Worm (Caenorhabditis elegans) whole organism, L2 larva: Measurements from ENCODE around the gene F15H10.5.
A peak's percentile ranks its signal among the peaks of the same experiment; 100 is the strongest.

ENCODE experiments used
- C34F6.9 ChIP-seq: fragments of 150-350 bp; optimal IDR thresholded peaks from 2 replicates; lab custom pipeline; 2014; ENCODE audit warnings: missing biosample characterization, missing genetic modification characterization
- F13H6.1 ChIP-seq: sonication (generic microtip); optimal IDR thresholded peaks from 2 replicates; lab custom pipeline; 2016; ENCODE audit warnings: missing genetic modification characterization, missing compliant biosample characterization
- Y55F3AM.14 ChIP-seq: fragments of 200-800 bp; sonication (Bioruptor generic); optimal IDR thresholded peaks from 2 replicates; lab custom pipeline; 2018; ENCODE audit warnings: mild to moderate bottlenecking, missing genetic modification characterization, missing compliant biosample characterization
- ZK546.5 ChIP-seq: sonication (generic microtip); optimal IDR thresholded peaks from 2 replicates; lab custom pipeline; 2017; ENCODE audit warnings: missing biosample characterization, missing genetic modification characterization
- alr-1 ChIP-seq: fragments of 150-350 bp; optimal IDR thresholded peaks from 2 replicates; lab custom pipeline; 2014; ENCODE audit warnings: missing biosample characterization, missing genetic modification characterization
- aly-2 ChIP-seq: fragments of 150-350 bp; optimal IDR thresholded peaks from 2 replicates; lab custom pipeline; 2014; ENCODE audit warnings: missing biosample characterization, missing genetic modification characterization
- ama-1 ChIP-seq: fragments of 150-350 bp; optimal IDR thresholded peaks from 2 replicates; lab custom pipeline; 2018; ENCODE audit warnings: inconsistent platforms
- blmp-1 ChIP-seq: sonication (generic microtip); optimal IDR thresholded peaks from 2 replicates; lab custom pipeline; 2017; ENCODE audit warnings: missing genetic modification characterization, mild to moderate bottlenecking, missing compliant biosample characterization, antibody characterized with exemption, moderate library complexity; ENCODE audit not compliant: insufficient read depth
- ceh-82 ChIP-seq: fragments of 150-350 bp; optimal IDR thresholded peaks from 2 replicates; lab custom pipeline; 2014; ENCODE audit warnings: missing biosample characterization, missing genetic modification characterization
- crh-2 ChIP-seq: sonication (generic microtip); optimal IDR thresholded peaks from 2 replicates; lab custom pipeline; 2017; ENCODE audit warnings: missing biosample characterization, missing genetic modification characterization
- dmd-4 ChIP-seq: sonication (generic microtip); optimal IDR thresholded peaks from 2 replicates; lab custom pipeline; 2017; ENCODE audit warnings: missing biosample characterization, missing genetic modification characterization
- egl-27 ChIP-seq: sonication (generic microtip); optimal IDR thresholded peaks from 3 replicates; lab custom pipeline; 2017; ENCODE audit warnings: missing biosample characterization, missing genetic modification reagents, missing genetic modification characterization
- elt-1 ChIP-seq: fragments of 150-350 bp; optimal IDR thresholded peaks from 2 replicates; lab custom pipeline; 2014; ENCODE audit warnings: missing biosample characterization, missing genetic modification characterization
- elt-3 ChIP-seq: sonication (generic microtip); optimal IDR thresholded peaks from 2 replicates; lab custom pipeline; 2017; ENCODE audit warnings: missing biosample characterization, missing genetic modification characterization
- fos-1 ChIP-seq: fragments of 150-350 bp; optimal IDR thresholded peaks from 2 replicates; lab custom pipeline; 2014; ENCODE audit warnings: missing biosample characterization, missing genetic modification characterization
- gmeb-1 ChIP-seq: fragments of 150-350 bp; optimal IDR thresholded peaks from 2 replicates; lab custom pipeline; 2014; ENCODE audit warnings: missing biosample characterization, missing genetic modification characterization
- lin-11 ChIP-seq: fragments of 150-350 bp; sonication (generic microtip); optimal IDR thresholded peaks from 2 replicates; lab custom pipeline; 2014; ENCODE audit warnings: missing biosample characterization, missing genetic modification characterization, inconsistent platforms, mixed read lengths
- lin-13 ChIP-seq: fragments of 150-350 bp; optimal IDR thresholded peaks from 2 replicates; lab custom pipeline; 2014; ENCODE audit warnings: missing biosample characterization, missing genetic modification reagents, missing genetic modification characterization
- lin-39 ChIP-seq: fragments of 150-350 bp; optimal IDR thresholded peaks from 2 replicates; lab custom pipeline; 2014; ENCODE audit warnings: missing biosample characterization, missing genetic modification reagents, missing genetic modification characterization
- lsy-2 ChIP-seq, 2 experiments: fragments of 150-350 bp in 1 of 2; sonication (generic microtip) in 1 of 2; optimal IDR thresholded peaks; 2 replicates each; lab custom pipeline; 2014 to 2017; ENCODE audit warnings: missing biosample characterization in 2 of 2, missing genetic modification characterization in 2 of 2
- mbf-1 ChIP-seq: sonication (generic microtip); optimal IDR thresholded peaks from 2 replicates; lab custom pipeline; 2017; ENCODE audit warnings: missing biosample characterization, missing genetic modification characterization
- mdl-1 ChIP-seq, 2 experiments: fragments of 150-350 bp in 1 of 2; sonication (generic microtip) in 1 of 2; optimal IDR thresholded peaks; 2 replicates each; lab custom pipeline; 2017; ENCODE audit warnings: missing biosample characterization in 2 of 2, missing genetic modification characterization in 2 of 2
- nhr-10 ChIP-seq: sonication (generic microtip); optimal IDR thresholded peaks from 2 replicates; lab custom pipeline; 2017; ENCODE audit warnings: missing biosample characterization, missing genetic modification characterization
- nhr-11 ChIP-seq: fragments of 150-350 bp; optimal IDR thresholded peaks from 2 replicates; lab custom pipeline; 2014; ENCODE audit warnings: missing biosample characterization, missing genetic modification characterization
- nhr-12 ChIP-seq: fragments of 150-350 bp; optimal IDR thresholded peaks from 2 replicates; lab custom pipeline; 2014; ENCODE audit warnings: missing biosample characterization, missing genetic modification characterization
- nhr-129 ChIP-seq: fragments of 150-350 bp; optimal IDR thresholded peaks from 2 replicates; lab custom pipeline; 2014; ENCODE audit warnings: missing biosample characterization, missing genetic modification characterization
- nhr-21 ChIP-seq: fragments of 150-350 bp; optimal IDR thresholded peaks from 2 replicates; lab custom pipeline; 2014; ENCODE audit warnings: missing biosample characterization, missing genetic modification characterization
- nhr-23 ChIP-seq: fragments of 150-350 bp; optimal IDR thresholded peaks from 2 replicates; lab custom pipeline; 2014; ENCODE audit warnings: missing biosample characterization, missing genetic modification reagents, missing genetic modification characterization
- nhr-237 ChIP-seq: fragments of 150-350 bp; optimal IDR thresholded peaks from 2 replicates; lab custom pipeline; 2014; ENCODE audit warnings: missing biosample characterization, missing genetic modification characterization
- nhr-25 ChIP-seq: fragments of 150-350 bp; sonication (generic microtip); optimal IDR thresholded peaks from 3 replicates; lab custom pipeline; 2014; ENCODE audit warnings: missing biosample characterization, missing genetic modification characterization
- peb-1 ChIP-seq: fragments of 150-350 bp; optimal IDR thresholded peaks from 2 replicates; lab custom pipeline; 2014; ENCODE audit warnings: missing biosample characterization, missing genetic modification characterization
- sem-4 ChIP-seq: fragments of 150-350 bp; optimal IDR thresholded peaks from 2 replicates; lab custom pipeline; 2014; ENCODE audit warnings: missing biosample characterization, missing genetic modification reagents, missing genetic modification characterization
- skn-1 ChIP-seq: sonication (generic microtip); optimal IDR thresholded peaks from 2 replicates; lab custom pipeline; 2017; ENCODE audit warnings: missing biosample characterization, missing genetic modification characterization
- sma-3 ChIP-seq: sonication (generic microtip); optimal IDR thresholded peaks from 2 replicates; lab custom pipeline; 2016; ENCODE audit warnings: missing genetic modification reagents, missing genetic modification characterization, missing compliant biosample characterization
- sma-9 ChIP-seq, 2 experiments: fragments of 150-350 bp in 1 of 2; sonication (generic microtip) in 1 of 2; optimal IDR thresholded peaks; 2 replicates each; lab custom pipeline; 2014 to 2016; ENCODE audit warnings: missing genetic modification characterization in 2 of 2, mild to moderate bottlenecking in 1 of 2, missing biosample characterization in 1 of 2, missing compliant biosample characterization in 1 of 2, missing genetic modification reagents in 1 of 2, moderate library complexity in 1 of 2
- unc-39 ChIP-seq: fragments of 150-350 bp; optimal IDR thresholded peaks from 2 replicates; lab custom pipeline; 2014; ENCODE audit warnings: missing biosample characterization, missing genetic modification characterization
- unc-55 ChIP-seq: fragments of 150-350 bp; sonication (generic microtip); optimal IDR thresholded peaks from 3 replicates; lab custom pipeline; 2014; ENCODE audit warnings: missing biosample characterization, missing genetic modification reagents, missing genetic modification characterization
- unc-62 ChIP-seq: fragments of 150-350 bp; optimal IDR thresholded peaks from 2 replicates; lab custom pipeline; 2014; ENCODE audit warnings: missing biosample characterization, missing genetic modification reagents, missing genetic modification characterization
- zag-1 ChIP-seq: fragments of 150-350 bp; optimal IDR thresholded peaks from 2 replicates; lab custom pipeline; 2014; ENCODE audit warnings: missing biosample characterization, missing genetic modification characterization
- ztf-11 ChIP-seq: sonication (generic microtip); optimal IDR thresholded peaks from 2 replicates; lab custom pipeline; 2017; ENCODE audit warnings: missing biosample characterization, missing genetic modification characterization
- ztf-4 ChIP-seq: fragments of 150-350 bp; optimal IDR thresholded peaks from 2 replicates; lab custom pipeline; 2014; ENCODE audit warnings: missing biosample characterization, missing genetic modification characterization

The F15H10.5 gene

DNA sequence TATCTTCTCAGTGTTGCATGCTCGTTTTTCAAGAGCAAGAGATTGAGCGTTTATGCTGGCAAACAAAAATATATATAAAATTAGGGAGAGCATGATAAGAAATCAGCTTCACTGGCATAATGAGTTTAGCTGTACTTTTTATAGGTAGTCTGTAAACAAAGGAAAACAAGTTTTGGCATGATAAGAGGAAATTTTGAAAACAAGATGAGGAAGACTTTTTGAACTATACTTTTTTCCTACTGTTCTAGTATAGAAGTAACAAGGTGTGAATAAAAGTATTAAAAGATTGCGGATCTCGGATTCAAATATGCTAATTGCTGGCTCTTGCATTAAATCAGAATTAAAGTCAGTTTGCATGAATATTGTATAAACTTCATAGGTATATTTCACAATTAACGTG is at the start of gene F15H10.5:
Gene F15H10.5, minus strand, starts transcription at position 101 of the 400 bp plus-strand sequence.
- TF ChIP-seq dmd-4 (tag; lab: Kevin White, UChicago), result no peak
- no peak for TF ChIP-seq sem-4
- TF ChIP-seq skn-1, result no peak
- no peak for TF ChIP-seq nhr-11 (tag; lab: Kevin White, UChicago)
- TF ChIP-seq alr-1, result no peak
- no peak for TF ChIP-seq sma-3 (GFP tag; lab: Kevin White, UChicago)
- no peak for TF ChIP-seq ceh-82 (tag; lab: Kevin White, UChicago)
- no peak for TF ChIP-seq gmeb-1
- TF ChIP-seq lin-39 (tag; lab: Kevin White, UChicago), result no peak
- TF ChIP-seq unc-62 (GFP tag; lab: Kevin White, UChicago), result no peak

- TF ChIP-seq fos-1, result peak; percentile 55
- TF ChIP-seq lsy-2 (tag; optimal IDR thresholded peaks at IDR 0.05; lab: Kevin White, UChicago), result peak in 1 of 2 experiments; percentile 11
- TF ChIP-seq F13H6.1 (tag; lab: Kevin White, UChicago), result peak; percentile 41
- TF ChIP-seq ama-1 (lab: Kevin White, UChicago), result peak; percentile 88
- no peak for TF ChIP-seq unc-55
- no peak for TF ChIP-seq mbf-1
- peak; percentile 6 for TF ChIP-seq sma-3 (GFP tag; lab: Kevin White, UChicago)
- TF ChIP-seq elt-3, result no peak
- TF ChIP-seq dmd-4 (tag; lab: Kevin White, UChicago), result no peak
- TF ChIP-seq unc-62 (GFP tag; lab: Kevin White, UChicago), result no peak
- peak; percentile 68 for TF ChIP-seq sma-9 (GFP tag; optimal IDR thresholded peaks at IDR 0.05; lab: Kevin White, UChicago)
- no peak for TF ChIP-seq sma-9 (tag; optimal IDR thresholded peaks at IDR 0.05; lab: Kevin White, UChicago)
- peak; percentile 72 for TF ChIP-seq nhr-129 (tag; lab: Kevin White, UChicago)
- TF ChIP-seq lin-11 (tag; lab: Kevin White, UChicago), result no peak
- TF ChIP-seq crh-2 (tag; lab: Kevin White, UChicago), result peak; percentile 88
- TF ChIP-seq Y55F3AM.14 (GFP tag; lab: Kevin White, UChicago), result peak; percentile 40
- TF ChIP-seq nhr-11 (tag; lab: Kevin White, UChicago), result no peak
- TF ChIP-seq, all 48 proteins: peak for 9
Measured at ce11 chrV:10468190-10468589, 49.3 kb upstream of the F15H10.5 start, which contains the start of gene egl-9. TSS of gene egl-9 (plus strand) at chrV:10468517.

DNA sequence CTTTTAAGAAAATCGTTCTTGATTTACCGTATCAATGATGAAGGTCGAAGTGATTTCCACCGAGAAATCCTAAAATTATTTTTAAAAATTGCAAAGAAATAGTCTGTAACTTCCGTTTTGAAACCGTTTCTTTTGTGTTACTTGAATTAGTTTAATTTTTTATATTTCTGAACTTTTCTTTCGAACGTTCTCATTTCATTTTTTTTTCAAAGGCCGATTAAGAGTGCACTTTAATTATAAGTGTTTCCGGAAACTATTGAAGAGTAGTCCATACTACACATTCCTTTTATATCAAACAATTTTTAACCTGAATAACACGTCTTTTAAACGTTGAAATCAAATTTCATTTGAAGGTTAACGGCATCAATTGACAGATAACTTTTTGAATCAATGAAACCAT is 48.8 kb upstream of the F15H10.5 start:
- TF ChIP-seq egl-27 (tag; lab: Kevin White, UChicago) (no peak), elt-3 (no peak), unc-55 (no peak), ama-1 (lab: Kevin White, UChicago) (no peak), lin-11 (tag; lab: Kevin White, UChicago) (no peak), gmeb-1 (no peak), sma-9 (GFP tag; optimal IDR thresholded peaks at IDR 0.05; lab: Kevin White, UChicago) (no peak), sma-9 (tag; optimal IDR thresholded peaks at IDR 0.05; lab: Kevin White, UChicago) (no peak), nhr-129 (tag; lab: Kevin White, UChicago) (no peak)

- no peak for TF ChIP-seq aly-2
- TF ChIP-seq unc-62 (GFP tag; lab: Kevin White, UChicago), result no peak
- TF ChIP-seq sma-9 (GFP tag; optimal IDR thresholded peaks at IDR 0.05; lab: Kevin White, UChicago), result peak; percentile 67
- no peak for TF ChIP-seq sma-9 (tag; optimal IDR thresholded peaks at IDR 0.05; lab: Kevin White, UChicago)
Measured at ce11 chrV:10467104-10467503, 48.2 kb upstream of the F15H10.5 start.

- TF ChIP-seq nhr-11 (tag; lab: Kevin White, UChicago) (no peak), elt-3 (no peak), lin-13 (GFP tag; lab: Kevin White, UChicago) (peak; percentile 89), nhr-12 (tag; lab: Kevin White, UChicago) (no peak), lin-39 (tag; lab: Kevin White, UChicago) (peak; percentile 58), ztf-4 (tag; lab: Kevin White, UChicago) (peak; percentile 89), nhr-237 (tag; lab: Kevin White, UChicago) (no peak), nhr-23 (tag; lab: Kevin White, UChicago) (no peak), gmeb-1 (peak; percentile 79), nhr-10 (tag; lab: Kevin White, UChicago) (peak; percentile 44), unc-55 (peak; percentile 96), ama-1 (lab: Kevin White, UChicago) (peak; percentile 52), sma-3 (GFP tag; lab: Kevin White, UChicago) (peak; percentile 97), crh-2 (tag; lab: Kevin White, UChicago) (peak; percentile 98), mdl-1 (tag; optimal IDR thresholded peaks at IDR 0.05; lab: Kevin White, UChicago) (peak; percentile 99), alr-1 (peak; percentile 86), nhr-129 (tag; lab: Kevin White, UChicago) (peak; percentile 99), nhr-21 (peak; percentile 98), zag-1 (tag; lab: Kevin White, UChicago) (peak; percentile 95), nhr-25 (tag; lab: Kevin White, UChicago) (peak; percentile 95), lsy-2 (tag; optimal IDR thresholded peaks at IDR 0.05; lab: Kevin White, UChicago) (peak; percentile 71 to 94), ZK546.5 (tag; lab: Kevin White, UChicago) (peak; percentile 12), Y55F3AM.14 (GFP tag; lab: Kevin White, UChicago) (peak; percentile 97), ztf-11 (tag; lab: Kevin White, UChicago) (no peak), elt-1 (tag; lab: Kevin White, UChicago) (peak; percentile 7), unc-39 (no peak), peb-1 (tag; lab: Kevin White, UChicago) (no peak), mbf-1 (no peak), C34F6.9 (tag; lab: Kevin White, UChicago) (peak; percentile 98), ceh-82 (tag; lab: Kevin White, UChicago) (peak; percentile 68), blmp-1 (peak; percentile 90), skn-1 (peak; percentile 76)
Measured at ce11 chrV:10466607-10467092, 47.8 kb upstream of the F15H10.5 start.
